Fruit fly (Drosophila melanogaster): ENCODE results near the gene CG5151.
A peak's percentile ranks its signal among the peaks of the same experiment; 100 is the strongest.

CG5151 gene

dm6 chr3L:16161847-16162556, 2.5 kb downstream of the CG5151 start (continued):
- TF ChIP-seq D (optimal IDR thresholded peaks at IDR 0.05) = no peak
- TF ChIP-seq D (GFP tag; optimal IDR thresholded peaks at IDR 0.05) = peak; percentile 57
- TF ChIP-seq NC2α (GFP tag; optimal IDR thresholded peaks at IDR 0.05) = peak; percentile 12
- peak; percentile 7 for TF ChIP-seq CG10462 (GFP tag; optimal IDR thresholded peaks at IDR 0.05)
- TF ChIP-seq ro (GFP tag; IDR thresholded peaks at IDR 0.05) = no peak
- peak; percentile 32 for TF ChIP-seq CG8290 (GFP tag; optimal IDR thresholded peaks at IDR 0.05)
- no peak for TF ChIP-seq CG8290 (tag; optimal IDR thresholded peaks at IDR 0.05)
- TF ChIP-seq CG7839 (tag; optimal IDR thresholded peaks at IDR 0.05) = peak; percentile 85
- TF ChIP-seq prd (optimal IDR thresholded peaks at IDR 0.05) = no peak
- peak; percentile 60; the same call in 2 of the 3 replicates for TF ChIP-seq prd (GFP tag; IDR thresholded peaks at IDR 0.05)
- TF ChIP-seq sob (GFP tag; IDR thresholded peaks at IDR 0.05) = no peak; the same call in 1 of the 2 replicates
- TF ChIP-seq ash1 (GFP tag; optimal IDR thresholded peaks at IDR 0.05) = no peak
- peak; percentile 51 for TF ChIP-seq CG4820 (GFP tag; optimal IDR thresholded peaks at IDR 0.05)
- peak; percentile 40; the same call in 1 of the 3 replicates for TF ChIP-seq zfh1 (GFP tag; IDR thresholded peaks at IDR 0.05)
- peak; percentile 66 for TF ChIP-seq nmo (GFP tag; optimal IDR thresholded peaks at IDR 0.05)
- peak; percentile 27; the same call in 1 of the 3 replicates for TF ChIP-seq B-H1 (GFP tag; IDR thresholded peaks at IDR 0.05)
- TF ChIP-seq fd3F (GFP tag; optimal IDR thresholded peaks at IDR 0.05) = peak; percentile 63
- peak; percentile 74 for TF ChIP-seq Sox100B (GFP tag; optimal IDR thresholded peaks at IDR 0.05)
- peak; percentile 80 for TF ChIP-seq BtbVII (GFP tag; optimal IDR thresholded peaks at IDR 0.05)
- TF ChIP-seq nerfin-2 (GFP tag; IDR thresholded peaks at IDR 0.05; ENCODE audit: partially characterized antibody) = no peak
- TF ChIP-seq CG32532 (GFP tag; IDR thresholded peaks at IDR 0.05) = peak; percentile 72
- TF ChIP-seq B-H2 (GFP tag; optimal IDR thresholded peaks at IDR 0.05) = peak; percentile 16
- no peak for TF ChIP-seq h (optimal IDR thresholded peaks at IDR 0.05)
- TF ChIP-seq CG9932 (GFP tag; IDR thresholded peaks at IDR 0.05) = peak; percentile 70
- TF ChIP-seq CG15011 (GFP tag; optimal IDR thresholded peaks at IDR 0.05) = peak; percentile 64
- TF ChIP-seq CG7357 (GFP tag; IDR thresholded peaks at IDR 0.05) = 0 out of 3 replicates have a peak, but pooled peaks have one; percentile 24
- TF ChIP-seq ATbp (GFP tag; optimal IDR thresholded peaks at IDR 0.05) = peak; percentile 42
- peak; percentile 40 for TF ChIP-seq CG4707 (GFP tag; optimal IDR thresholded peaks at IDR 0.05)
- peak; percentile 26; the same call in 1 of the 4 replicates for TF ChIP-seq Gug (GFP tag; IDR thresholded peaks at IDR 0.05)
- peak; percentile 49 for TF ChIP-seq sd (tag; optimal IDR thresholded peaks at IDR 0.05)
- peak; percentile 75 for TF ChIP-seq CG13296 (GFP tag; optimal IDR thresholded peaks at IDR 0.05)
- peak; percentile 39; the same call in 1 of the 4 replicates for TF ChIP-seq chinmo (GFP tag; IDR thresholded peaks at IDR 0.05; ENCODE audit: partially characterized antibody)
- TF ChIP-seq CG12942 (GFP tag; optimal IDR thresholded peaks at IDR 0.05) = peak; percentile 32
- TF ChIP-seq CG30020 (tag; optimal IDR thresholded peaks at IDR 0.05) = no peak
- TF ChIP-seq inv (GFP tag; IDR thresholded peaks at IDR 0.05; ENCODE audit: partially characterized antibody) = no peak
- no peak for TF ChIP-seq ems (GFP tag; optimal IDR thresholded peaks at IDR 0.05)
- TF ChIP-seq mam (GFP tag; optimal IDR thresholded peaks at IDR 0.05) = peak; percentile 85
- no peak for TF ChIP-seq Atf3 (GFP tag; optimal IDR thresholded peaks at IDR 0.05)
- peak; percentile 67 for TF ChIP-seq Blimp-1 (GFP tag; optimal IDR thresholded peaks at IDR 0.05)
- no peak for TF ChIP-seq klu (GFP tag; IDR thresholded peaks at IDR 0.05)
- TF ChIP-seq Rfx (GFP tag; IDR thresholded peaks at IDR 0.05) = peak; percentile 57
- TF ChIP-seq CG14710 (tag; optimal IDR thresholded peaks at IDR 0.05) = peak; percentile 54
- TF ChIP-seq CG10654 (GFP tag; optimal IDR thresholded peaks at IDR 0.05) = peak; percentile 25
- peak; percentile 78 for TF ChIP-seq CG12391 (tag; optimal IDR thresholded peaks at IDR 0.05)
- TF ChIP-seq Nf-YC (tag; optimal IDR thresholded peaks at IDR 0.05) = peak; percentile 55
- no peak for TF ChIP-seq Sin3A (optimal IDR thresholded peaks at IDR 0.05)
- no peak for TF ChIP-seq pzg (GFP tag; optimal IDR thresholded peaks at IDR 0.05)
- peak; percentile 77 for TF ChIP-seq zfh2 (GFP tag; optimal IDR thresholded peaks at IDR 0.05)
- TF ChIP-seq corto (GFP tag; optimal IDR thresholded peaks at IDR 0.05) = no peak
- no peak for TF ChIP-seq Lpt (GFP tag; optimal IDR thresholded peaks at IDR 0.05)
- no peak for TF ChIP-seq CG15479 (GFP tag; optimal IDR thresholded peaks at IDR 0.05)
